Worm (Caenorhabditis elegans): ENCODE results near the gene cnt-2.

Gene cnt-2

ce11 chrIII:10720170-10720569, 65.4 kb downstream of the cnt-2 start (continued):
- TF ChIP-seq lin-11 (tag; optimal IDR thresholded peaks at IDR 0.05): no peak
- peak; percentile 87 for TF ChIP-seq ceh-48 (tag; optimal IDR thresholded peaks at IDR 0.05)

- TF ChIP-seq lim-6 (tag; optimal IDR thresholded peaks at IDR 0.05) (no peak), tbx-7 (tag; optimal IDR thresholded peaks at IDR 0.05) (no peak), ceh-30 (tag; optimal IDR thresholded peaks at IDR 0.05) (no peak), pax-1 (tag; optimal IDR thresholded peaks at IDR 0.05) (no peak), pqm-1 (tag; optimal IDR thresholded peaks at IDR 0.05) (no peak), pros-1 (tag; optimal IDR thresholded peaks at IDR 0.05) (no peak), pat-9 (tag; optimal IDR thresholded peaks at IDR 0.05) (no peak), dve-1 (tag; optimal IDR thresholded peaks at IDR 0.05) (no peak), Y22D7AL.16 (tag; optimal IDR thresholded peaks at IDR 0.05) (no peak), odd-2 (tag; optimal IDR thresholded peaks at IDR 0.05) (no peak), ceh-6 (GFP tag; optimal IDR thresholded peaks at IDR 0.05) (no peak), hlh-15 (tag; optimal IDR thresholded peaks at IDR 0.05) (no peak), zip-5 (tag; optimal IDR thresholded peaks at IDR 0.05) (no peak)
Observed at ce11 chrIII:10721056-10721455, 66.2 kb downstream of the cnt-2 start.
